Fruit fly (Drosophila melanogaster): ENCODE data around the gene CG43092.

CG43092 gene

dm6 chr3R:22719607-22719949 lies 49.9 kb downstream of the CG43092 start (continued):
- peak; percentile 14 for TF ChIP-seq CG5180 (GFP tag; optimal IDR thresholded peaks at IDR 0.05)
- TF ChIP-seq CG7839 (tag; optimal IDR thresholded peaks at IDR 0.05): peak; percentile 55
- TF ChIP-seq ATbp (GFP tag; optimal IDR thresholded peaks at IDR 0.05): peak; percentile 16
- TF ChIP-seq lmd (GFP tag; IDR thresholded peaks at IDR 0.05): peak; percentile 21; the same call in 1 of the 2 replicates
- peak; percentile 71 for TF ChIP-seq nerfin-1 (tag; optimal IDR thresholded peaks at IDR 0.05)
- peak; percentile 25 for TF ChIP-seq CG8924 (tag; optimal IDR thresholded peaks at IDR 0.05)
- TF ChIP-seq CG17829 (tag; optimal IDR thresholded peaks at IDR 0.05): peak; percentile 47
- peak; percentile 23 for TF ChIP-seq CG9817 (tag; optimal IDR thresholded peaks at IDR 0.05)
- TF ChIP-seq sens (GFP tag): peak; percentile 86
- TF ChIP-seq CG2129 (GFP tag; IDR thresholded peaks at IDR 0.05; ENCODE audit: partially characterized antibody): no peak
- peak; percentile 1 for TF ChIP-seq CG30403 (GFP tag; optimal IDR thresholded peaks at IDR 0.05)
- TF ChIP-seq Side (GFP tag; optimal IDR thresholded peaks at IDR 0.05): peak; percentile 9
- peak; percentile 7 for TF ChIP-seq bcd (GFP tag; optimal IDR thresholded peaks at IDR 0.05)
- peak; percentile 60 for TF ChIP-seq Xrp1 (GFP tag; IDR thresholded peaks at IDR 0.05)
- TF ChIP-seq Ravus (GFP tag; IDR thresholded peaks at IDR 0.05): no peak
- no peak for TF ChIP-seq hkb (optimal IDR thresholded peaks at IDR 0.05)
- TF ChIP-seq hkb (GFP tag; IDR thresholded peaks at IDR 0.05): 0 out of 2 replicates have a peak, but pooled peaks have one; percentile 15
- peak; percentile 44 for TF ChIP-seq CG9727 (GFP tag; optimal IDR thresholded peaks at IDR 0.05)
- peak; percentile 12 for TF ChIP-seq Hsf (GFP tag; optimal IDR thresholded peaks at IDR 0.05)
- TF ChIP-seq Fer3 (tag; optimal IDR thresholded peaks at IDR 0.05): peak; percentile 16
- TF ChIP-seq ham (GFP tag; IDR thresholded peaks at IDR 0.05): no peak
- peak in 1 of 3 experiments; percentile 26 for TF ChIP-seq lola (GFP tag; optimal IDR thresholded peaks at IDR 0.05)
- peak; percentile 55 for TF ChIP-seq CG14710 (tag; optimal IDR thresholded peaks at IDR 0.05)
- no peak for TF ChIP-seq prd (optimal IDR thresholded peaks at IDR 0.05)
- 0 out of 3 replicates have a peak, but pooled peaks have one; percentile 23 for TF ChIP-seq prd (GFP tag; IDR thresholded peaks at IDR 0.05)
- peak; percentile 68 for TF ChIP-seq row (GFP tag; IDR thresholded peaks at IDR 0.05)
- TF ChIP-seq Xbp1 (GFP tag; optimal IDR thresholded peaks at IDR 0.05): peak; percentile 20
- peak; percentile 23; the same call in 1 of the 2 replicates for TF ChIP-seq esg (GFP tag; conservative IDR thresholded peaks at IDR 0.05)
- peak; percentile 3 for TF ChIP-seq CG1233 (GFP tag; optimal IDR thresholded peaks at IDR 0.05)
- peak; percentile 34 for TF ChIP-seq H2.0 (GFP tag; IDR thresholded peaks at IDR 0.05)
- peak; percentile 64 for TF ChIP-seq CG10979 (tag; optimal IDR thresholded peaks at IDR 0.05)
- peak; percentile 27 for TF ChIP-seq pnt (GFP tag; optimal IDR thresholded peaks at IDR 0.05)
- peak; percentile 62 for TF ChIP-seq CG2712 (tag; optimal IDR thresholded peaks at IDR 0.05)
- no peak for TF ChIP-seq gce (GFP tag; IDR thresholded peaks at IDR 0.05)
- peak; percentile 12 for TF ChIP-seq CG6813 (GFP tag; optimal IDR thresholded peaks at IDR 0.05)
- TF ChIP-seq nmo (GFP tag; optimal IDR thresholded peaks at IDR 0.05): peak; percentile 61
- TF ChIP-seq phol (tag; optimal IDR thresholded peaks at IDR 0.05): peak; percentile 50
- TF ChIP-seq CG13624 (GFP tag; optimal IDR thresholded peaks at IDR 0.05): no peak
- peak; percentile 33 for TF ChIP-seq Sox102F (GFP tag; optimal IDR thresholded peaks at IDR 0.05)
- TF ChIP-seq CG8388 (GFP tag; optimal IDR thresholded peaks at IDR 0.05): peak; percentile 26
- TF ChIP-seq CG15601 (tag; optimal IDR thresholded peaks at IDR 0.05): no peak
- no peak for TF ChIP-seq sr (GFP tag; IDR thresholded peaks at IDR 0.05)
- TF ChIP-seq CG15696 (tag; optimal IDR thresholded peaks at IDR 0.05): peak; percentile 46
- TF ChIP-seq dysf (GFP tag; IDR thresholded peaks at IDR 0.05): no peak; the same call in 2 of the 3 replicates
- peak; percentile 31 for TF ChIP-seq Ssrp (tag; optimal IDR thresholded peaks at IDR 0.05)
- TF ChIP-seq Meics (GFP tag; optimal IDR thresholded peaks at IDR 0.05): peak; percentile 6
- peak; percentile 67 for TF ChIP-seq gem (tag; optimal IDR thresholded peaks at IDR 0.05)
- no peak for TF ChIP-seq slp2 (GFP tag; optimal IDR thresholded peaks at IDR 0.05)
- TF ChIP-seq aop (GFP tag; IDR thresholded peaks at IDR 0.05): no peak
- TF ChIP-seq dmrt11E (tag; optimal IDR thresholded peaks at IDR 0.05): peak; percentile 32
- no peak for TF ChIP-seq pros (GFP tag; optimal IDR thresholded peaks at IDR 0.05)

Measured in whole organism, embryonic.